Worm (Caenorhabditis elegans): ENCODE measurements around the gene Y57E12B.10.

Y57E12B.10 gene

ce11 chrV:6894778-6895177 lies 41.0 kb downstream of the Y57E12B.10 start, which contains the start of gene K11C4.2:
Gene K11C4.2, plus strand, starts transcription at chrV:6895078.
- TF ChIP-seq ztf-11 (tag; optimal IDR thresholded peaks at IDR 0.05) (no peak), nhr-21 (tag; optimal IDR thresholded peaks at IDR 0.05) (no peak)

- no peak for TF ChIP-seq nhr-10 (tag; optimal IDR thresholded peaks at IDR 0.05)
- no peak for TF ChIP-seq ztf-4 (tag; optimal IDR thresholded peaks at IDR 0.05)
- TF ChIP-seq aly-2 (tag; optimal IDR thresholded peaks at IDR 0.05), result no peak
- TF ChIP-seq nhr-129 (tag; optimal IDR thresholded peaks at IDR 0.05), result peak; percentile 50
- TF ChIP-seq dmd-4 (tag; optimal IDR thresholded peaks at IDR 0.05), result no peak
- peak in 1 of 2 experiments; percentile 7 for TF ChIP-seq lsy-2 (tag; optimal IDR thresholded peaks at IDR 0.05)
- TF ChIP-seq nhr-77 (tag; optimal IDR thresholded peaks at IDR 0.05), result no peak
- peak; percentile 44 for TF ChIP-seq unc-55 (GFP tag; optimal IDR thresholded peaks at IDR 0.05)
- no peak for TF ChIP-seq ceh-82 (tag; optimal IDR thresholded peaks at IDR 0.05)
- TF ChIP-seq F13H6.1 (tag; optimal IDR thresholded peaks at IDR 0.05), result peak; percentile 17
- TF ChIP-seq C34F6.9 (tag; optimal IDR thresholded peaks at IDR 0.05), result peak; percentile 39
Observed at ce11 chrV:6893681-6894080, 42.1 kb downstream of the Y57E12B.10 start.

DNA sequence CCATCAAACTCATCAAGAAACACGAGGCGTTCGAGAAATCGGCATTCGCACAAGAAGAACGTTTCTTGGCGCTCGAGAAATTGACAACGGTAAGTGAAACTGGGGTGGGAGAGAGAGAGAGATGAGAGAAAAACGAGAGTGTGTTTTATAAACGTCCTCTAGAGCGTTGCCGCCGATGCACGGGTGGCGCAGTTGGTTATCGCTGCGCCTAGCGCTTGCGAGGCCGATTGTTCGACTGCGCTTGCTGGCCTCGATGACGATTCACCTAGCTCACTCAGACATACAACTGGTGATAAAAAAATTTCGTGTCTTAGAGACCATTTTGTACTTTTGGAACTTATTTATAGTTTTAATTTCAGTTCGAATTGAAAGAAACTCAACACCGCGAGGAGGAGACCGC lies 47.0 kb downstream of the Y57E12B.10 start:
- TF ChIP-seq C34F6.9 (tag; optimal IDR thresholded peaks at IDR 0.05) (peak; percentile 11), nhr-129 (tag; optimal IDR thresholded peaks at IDR 0.05) (peak; percentile 53), unc-55 (GFP tag; optimal IDR thresholded peaks at IDR 0.05) (peak; percentile 53), mdl-1 (tag; optimal IDR thresholded peaks at IDR 0.05) (no peak), F13H6.1 (tag; optimal IDR thresholded peaks at IDR 0.05) (peak; percentile 60), crh-2 (tag; optimal IDR thresholded peaks at IDR 0.05) (peak; percentile 53), lsy-2 (tag; optimal IDR thresholded peaks at IDR 0.05) (peak; percentile 2 to 36), nhr-21 (tag; optimal IDR thresholded peaks at IDR 0.05) (peak; percentile 79), fos-1 (tag; optimal IDR thresholded peaks at IDR 0.05) (peak; percentile 75), zag-1 (tag; optimal IDR thresholded peaks at IDR 0.05) (no peak), dmd-4 (tag; optimal IDR thresholded peaks at IDR 0.05) (no peak), elt-3 (tag; optimal IDR thresholded peaks at IDR 0.05) (no peak), peb-1 (tag; optimal IDR thresholded peaks at IDR 0.05) (no peak), gmeb-1 (tag; optimal IDR thresholded peaks at IDR 0.05) (peak; percentile 27), nhr-11 (tag; optimal IDR thresholded peaks at IDR 0.05) (no peak), sma-9 (GFP tag; optimal IDR thresholded peaks at IDR 0.05) (peak; percentile 72), sma-9 (tag; optimal IDR thresholded peaks at IDR 0.05) (no peak), sma-3 (GFP tag; optimal IDR thresholded peaks at IDR 0.05) (peak; percentile 64), nhr-10 (tag; optimal IDR thresholded peaks at IDR 0.05) (peak; percentile 22)

Measured in whole organism, L2 larva.